Worm (Caenorhabditis elegans) whole organism, L3 larva: ENCODE measurements around the gene col-132.

ENCODE experiments used
- nhr-76 ChIP-seq: fragments of 150-350 bp; sonication (generic microtip); optimal IDR thresholded peaks from 5 replicates; lab custom pipeline; 2014; ENCODE audit warnings: missing biosample characterization, missing genetic modification characterization
- nhr-77 ChIP-seq: fragments of 150-350 bp; optimal IDR thresholded peaks from 2 replicates; lab custom pipeline; 2014; ENCODE audit warnings: missing biosample characterization, missing genetic modification characterization
- tbx-2 ChIP-seq: sonication (generic microtip); optimal IDR thresholded peaks from 2 replicates; lab custom pipeline; 2016; ENCODE audit warnings: mild to moderate bottlenecking, missing genetic modification characterization, missing compliant biosample characterization

- TF ChIP-seq nhr-76 (tag; lab: Kevin White, UChicago) (no peak), nhr-77 (tag; lab: Kevin White, UChicago) (no peak), tbx-2 (tag; lab: Kevin White, UChicago) (no peak)
Measured at ce11 chrIV:13096778-13097177, 5.9 kb upstream of the col-132 start.
